Fruit fly (Drosophila melanogaster) whole organism, embryonic: Measurements from ENCODE around the gene smo.

ENCODE experiments used
- Adf1 ChIP-seq: fragments of 200-800 bp; sonication (Bioruptor generic); IDR thresholded peaks from 2 replicates; pipeline ENCODE4 v1.3.6; 2022; ENCODE audit warnings: missing biosample characterization, missing genetic modification characterization
- Antp ChIP-seq: fragments of 200-800 bp; sonication (Bioruptor generic); optimal IDR thresholded peaks from 3 replicates; lab custom pipeline; 2016; ENCODE audit warnings: missing biosample characterization, missing genetic modification characterization
- Bgb ChIP-seq: fragments of 200-800 bp; sonication (Bioruptor generic); IDR thresholded peaks from 2 replicates; pipeline ENCODE4 v1.3.6; 2022; ENCODE audit warnings: missing biosample characterization, missing genetic modification characterization; ENCODE audit not compliant: partially characterized antibody
- C15 ChIP-seq: fragments of 200-800 bp; sonication (Bioruptor generic); IDR thresholded peaks from 3 replicates; pipeline ENCODE4 v1.3.6; 2022; ENCODE audit warnings: missing biosample characterization, missing genetic modification characterization
- CG10274 ChIP-seq: fragments of 200-800 bp; sonication (Bioruptor generic); optimal IDR thresholded peaks from 3 replicates; lab custom pipeline; 2017; ENCODE audit warnings: missing biosample characterization, mild to moderate bottlenecking, missing genetic modification characterization
- CG10979 ChIP-seq: fragments of 200-800 bp; sonication (Bioruptor generic); optimal IDR thresholded peaks from 2 replicates; lab custom pipeline; 2018; ENCODE audit warnings: missing biosample characterization, mild to moderate bottlenecking, missing genetic modification characterization, moderate library complexity
- CG11085 ChIP-seq: fragments of 200-800 bp; sonication (Bioruptor generic); IDR thresholded peaks from 2 replicates; pipeline ENCODE4 v1.3.6; 2022; ENCODE audit warnings: missing biosample characterization, missing genetic modification characterization
- CG11093 ChIP-seq: fragments of 200-800 bp; sonication (Bioruptor generic); IDR thresholded peaks from 3 replicates; pipeline ENCODE4 v1.3.6; 2022; ENCODE audit warnings: missing biosample characterization, missing genetic modification characterization
- CG11398 ChIP-seq: fragments of 200-800 bp; sonication (Bioruptor generic); optimal IDR thresholded peaks from 2 replicates; lab custom pipeline; 2016; ENCODE audit warnings: missing biosample characterization, missing genetic modification characterization
- CG12071 ChIP-seq: fragments of 200-800 bp; sonication (Bioruptor generic); optimal IDR thresholded peaks from 3 replicates; lab custom pipeline; 2018; ENCODE audit warnings: missing biosample characterization, mild to moderate bottlenecking, missing genetic modification characterization
- CG14710 ChIP-seq: fragments of 200-800 bp; sonication (Bioruptor generic); optimal IDR thresholded peaks from 3 replicates; lab custom pipeline; 2019; ENCODE audit warnings: missing biosample characterization, mild to moderate bottlenecking, missing genetic modification characterization, moderate library complexity
- CG14860 ChIP-seq: fragments of 200-800 bp; sonication (Bioruptor generic); IDR thresholded peaks from 3 replicates; pipeline ENCODE4 v1.3.6; 2022; ENCODE audit warnings: missing biosample characterization, missing genetic modification characterization; ENCODE audit not compliant: partially characterized antibody
- CG17361 ChIP-seq: fragments of 200-800 bp; sonication (Bioruptor generic); IDR thresholded peaks from 3 replicates; pipeline ENCODE4 v1.3.6; 2022; ENCODE audit warnings: missing biosample characterization, missing genetic modification characterization
- CG17912 ChIP-seq: fragments of 200-800 bp; sonication (Bioruptor generic); optimal IDR thresholded peaks from 2 replicates; lab custom pipeline; 2018; ENCODE audit warnings: missing biosample characterization, mild to moderate bottlenecking, missing genetic modification characterization
- CG2678 ChIP-seq: fragments of 200-800 bp; sonication (Bioruptor generic); optimal IDR thresholded peaks from 3 replicates; lab custom pipeline; 2019; ENCODE audit warnings: missing biosample characterization, mild to moderate bottlenecking, missing genetic modification characterization, moderate library complexity
- CG4360 ChIP-seq: fragments of 200-800 bp; sonication (Bioruptor generic); IDR thresholded peaks from 2 replicates; pipeline ENCODE4 v1.3.6; 2022; ENCODE audit warnings: missing biosample characterization, missing genetic modification characterization
- CG4854 ChIP-seq: fragments of 200-800 bp; sonication (Bioruptor generic); optimal IDR thresholded peaks from 2 replicates; lab custom pipeline; 2016; ENCODE audit warnings: missing biosample characterization, missing genetic modification characterization, inconsistent platforms
- CG7357 ChIP-seq: fragments of 200-800 bp; sonication (Bioruptor generic); IDR thresholded peaks from 3 replicates; pipeline ENCODE4 v1.3.6; 2022; ENCODE audit warnings: missing biosample characterization, missing genetic modification characterization
- CG7372 ChIP-seq: fragments of 200-800 bp; sonication (Bioruptor generic); IDR thresholded peaks from 2 replicates; pipeline ENCODE4 v1.3.6; 2022; ENCODE audit warnings: missing biosample characterization, missing genetic modification characterization
- CG9817 ChIP-seq: fragments of 200-800 bp; sonication (Bioruptor generic); optimal IDR thresholded peaks from 2 replicates; lab custom pipeline; 2018; ENCODE audit warnings: missing biosample characterization, mild to moderate bottlenecking, missing genetic modification characterization, moderate library complexity
- Camta ChIP-seq: fragments of 200-800 bp; sonication (Bioruptor generic); optimal IDR thresholded peaks from 2 replicates; lab custom pipeline; 2016; ENCODE audit warnings: missing biosample characterization, missing genetic modification characterization
- Dbx ChIP-seq: fragments of 200-800 bp; sonication (Bioruptor generic); IDR thresholded peaks from 3 replicates; pipeline ENCODE4 v1.3.6; 2022; ENCODE audit warnings: missing biosample characterization, missing genetic modification characterization
- Dll ChIP-seq: fragments of 200-800 bp; sonication (Bioruptor generic); IDR thresholded peaks from 4 replicates; pipeline ENCODE4 v1.3.6; 2022; ENCODE audit warnings: missing biosample characterization, missing genetic modification characterization; ENCODE audit not compliant: partially characterized antibody
- Doc2 ChIP-seq: fragments of 200-800 bp; sonication (Bioruptor generic); IDR thresholded peaks from 2 replicates; pipeline ENCODE4 v1.3.6; 2022; ENCODE audit warnings: missing biosample characterization, missing genetic modification characterization
- Ets97D ChIP-seq: fragments of 200-800 bp; sonication (Bioruptor generic); optimal IDR thresholded peaks from 3 replicates; lab custom pipeline; 2016; ENCODE audit warnings: missing biosample characterization, missing genetic modification characterization
- H15 ChIP-seq: fragments of 200-800 bp; sonication (Bioruptor generic); IDR thresholded peaks from 3 replicates; pipeline ENCODE4 v1.3.6; 2022; ENCODE audit warnings: missing biosample characterization, missing genetic modification characterization
- HmgD ChIP-seq: fragments of 200-800 bp; sonication (Bioruptor generic); optimal IDR thresholded peaks from 3 replicates; lab custom pipeline; 2016; ENCODE audit warnings: missing biosample characterization, missing genetic modification characterization
- HmgZ ChIP-seq: fragments of 200-800 bp; sonication (Bioruptor generic); optimal IDR thresholded peaks from 2 replicates; lab custom pipeline; 2018; ENCODE audit warnings: missing biosample characterization, mild to moderate bottlenecking, missing genetic modification characterization
- Hsf ChIP-seq: fragments of 200-800 bp; sonication (Bioruptor generic); optimal IDR thresholded peaks from 3 replicates; lab custom pipeline; 2016; ENCODE audit warnings: missing biosample characterization, missing genetic modification characterization
- Mrtf ChIP-seq: fragments of 200-800 bp; sonication (Bioruptor generic); IDR thresholded peaks from 3 replicates; pipeline ENCODE4 v1.3.6; 2022; ENCODE audit warnings: missing biosample characterization, missing genetic modification characterization
- Myb ChIP-seq: fragments of 200-800 bp; sonication (Bioruptor generic); optimal IDR thresholded peaks from 2 replicates; lab custom pipeline; 2016; ENCODE audit warnings: missing biosample characterization, missing genetic modification characterization
- NC2β ChIP-seq: fragments of 200-800 bp; sonication (Bioruptor generic); optimal IDR thresholded peaks from 2 replicates; lab custom pipeline; 2016; ENCODE audit warnings: missing biosample characterization, missing genetic modification characterization
- NFAT ChIP-seq: fragments of 200-800 bp; sonication (Bioruptor generic); IDR thresholded peaks from 2 replicates; pipeline ENCODE4 v1.3.6; 2022; ENCODE audit warnings: missing biosample characterization, missing genetic modification characterization
- Nf-YB ChIP-seq: fragments of 200-800 bp; sonication (Bioruptor generic); optimal IDR thresholded peaks from 3 replicates; lab custom pipeline; 2019; ENCODE audit warnings: missing biosample characterization, mild to moderate bottlenecking, missing genetic modification characterization, moderate library complexity
- Sin3A ChIP-seq: fragments of >200 bp; optimal IDR thresholded peaks from 2 replicates; lab custom pipeline; 2018
- Sry-β ChIP-seq: fragments of 200-800 bp; sonication (Bioruptor generic); optimal IDR thresholded peaks from 2 replicates; lab custom pipeline; 2018; ENCODE audit warnings: missing biosample characterization, mild to moderate bottlenecking, missing genetic modification characterization, moderate library complexity
- Sry-δ ChIP-seq: fragments of 200-800 bp; sonication (Bioruptor generic); optimal IDR thresholded peaks from 2 replicates; lab custom pipeline; 2016; ENCODE audit warnings: missing biosample characterization, missing genetic modification characterization
- bab2 ChIP-seq: fragments of 200-800 bp; sonication (Bioruptor generic); optimal IDR thresholded peaks from 2 replicates; lab custom pipeline; 2016; ENCODE audit warnings: missing biosample characterization, missing genetic modification characterization
- cad ChIP-seq: fragments of >200 bp; optimal IDR thresholded peaks from 2 replicates; lab custom pipeline; 2017; ENCODE audit warnings: missing biosample characterization, missing genetic modification characterization
- dpn ChIP-seq, 2 experiments: fragments of 200-800 bp; sonication (Bioruptor generic); optimal IDR thresholded peaks; 3 replicates each; lab custom pipeline; 2016; ENCODE audit warnings: missing biosample characterization in 2 of 2, missing genetic modification characterization in 2 of 2
- fd64A ChIP-seq: fragments of 200-800 bp; sonication (Bioruptor generic); optimal IDR thresholded peaks from 3 replicates; lab custom pipeline; 2018; ENCODE audit warnings: missing biosample characterization, mild to moderate bottlenecking, missing genetic modification characterization
- jumu ChIP-seq: fragments of 200-800 bp; sonication (Bioruptor generic); optimal IDR thresholded peaks from 3 replicates; lab custom pipeline; 2016; ENCODE audit warnings: missing biosample characterization, missing genetic modification characterization
- lbe ChIP-seq: fragments of 200-800 bp; sonication (Bioruptor generic); optimal IDR thresholded peaks from 2 replicates; lab custom pipeline; 2016; ENCODE audit warnings: missing biosample characterization, mild to moderate bottlenecking, missing genetic modification characterization
- pum ChIP-seq: fragments of 200-800 bp; sonication (Bioruptor generic); optimal IDR thresholded peaks from 2 replicates; lab custom pipeline; 2016; ENCODE audit warnings: missing biosample characterization, missing genetic modification characterization
- repo ChIP-seq: fragments of 200-800 bp; sonication (Bioruptor generic); optimal IDR thresholded peaks from 2 replicates; lab custom pipeline; 2016; ENCODE audit warnings: missing biosample characterization, missing genetic modification characterization
- sc ChIP-seq, 3 experiments: fragments of >200 bp in 2 of 3; fragments of 200-800 bp in 1 of 3; sonication (Bioruptor generic) in 1 of 3; optimal IDR thresholded peaks; 2 replicates in 2 of 3; 3 replicates in 1 of 3; lab custom pipeline; 2017; ENCODE audit warnings: mild to moderate bottlenecking in 1 of 3, missing biosample characterization in 1 of 3, missing genetic modification characterization in 1 of 3, missing genetic modification reagents in 1 of 3
- schlank ChIP-seq: fragments of 200-800 bp; sonication (Bioruptor generic); optimal IDR thresholded peaks from 2 replicates; lab custom pipeline; 2018; ENCODE audit warnings: missing biosample characterization, mild to moderate bottlenecking, missing genetic modification characterization
- sens-2 ChIP-seq: fragments of 200-800 bp; sonication (Bioruptor generic); IDR thresholded peaks from 2 replicates; pipeline ENCODE4 v1.3.6; 2022; ENCODE audit warnings: missing biosample characterization, missing genetic modification characterization
- stc ChIP-seq: fragments of 200-800 bp; sonication (Bioruptor generic); IDR thresholded peaks from 2 replicates; pipeline ENCODE4 v1.3.6; 2022; ENCODE audit warnings: missing biosample characterization, missing genetic modification characterization
- tna ChIP-seq: fragments of 200-800 bp; sonication (Bioruptor generic); IDR thresholded peaks from 2 replicates; pipeline ENCODE4 v1.3.6; 2022; ENCODE audit warnings: missing biosample characterization, missing genetic modification characterization; ENCODE audit not compliant: partially characterized antibody
- ttk ChIP-seq: fragments of 200-800 bp; sonication (Bioruptor generic); IDR thresholded peaks from 2 replicates; pipeline ENCODE4 v2.1.2; 2022; ENCODE audit warnings: missing biosample characterization, missing genetic modification characterization
- usp ChIP-seq: fragments of >200 bp; optimal IDR thresholded peaks from 2 replicates; lab custom pipeline; 2017; ENCODE audit warnings: missing biosample characterization, missing genetic modification characterization
- yki ChIP-seq: fragments of >200 bp; optimal IDR thresholded peaks from 3 replicates; lab custom pipeline; 2018

smo gene

DNA sequence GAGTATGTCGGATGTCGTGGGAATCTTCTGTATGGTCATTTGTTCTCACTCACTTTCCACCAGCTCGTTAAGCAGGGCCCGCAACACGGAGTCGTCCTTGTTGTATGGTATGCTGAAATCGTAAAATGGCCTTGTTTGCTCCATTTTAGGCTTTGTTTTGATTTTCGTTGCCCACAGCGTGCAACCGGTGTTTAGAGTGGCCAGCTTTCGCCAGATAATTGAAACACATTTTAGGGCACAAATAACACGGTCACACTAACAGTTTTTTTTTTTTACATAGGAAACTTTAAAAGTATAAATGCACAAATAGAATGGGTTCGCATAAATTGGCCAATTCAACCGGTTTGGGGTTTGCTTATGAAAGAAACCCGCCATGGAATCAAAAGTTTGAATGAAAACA is 25.2 kb upstream of the smo start, which contains the start of gene Rpp30 (continued):
- TF ChIP-seq Nf-YB (GFP tag; lab: Kevin White, UChicago) (no peak), sc (optimal IDR thresholded peaks at IDR 0.05; lab: Kevin White, UChicago) (no peak), sc (GFP tag; optimal IDR thresholded peaks at IDR 0.05; lab: Kevin White, UChicago) (no peak), Dbx (GFP tag; lab: Robert Waterston, UW) (no peak), Sry-β (no peak), bab2 (GFP tag; lab: Kevin White, UChicago) (no peak), dpn (GFP tag; optimal IDR thresholded peaks at IDR 0.05; lab: Kevin White, UChicago) (no peak), CG11085 (GFP tag; lab: Robert Waterston, UW) (no peak), Adf1 (GFP tag; lab: Robert Waterston, UW) (no peak), Myb (GFP tag; lab: Kevin White, UChicago) (peak; percentile 69), CG4854 (GFP tag; lab: Kevin White, UChicago) (no peak), Sin3A (peak; percentile 43), yki (lab: Kevin White, UChicago) (no peak), lbe (GFP tag; lab: Kevin White, UChicago) (no peak), CG11093 (no peak), CG14860 (no peak), CG9817 (tag; lab: Kevin White, UChicago) (no peak), C15 (GFP tag; lab: Robert Waterston, UW) (no peak), CG7357 (GFP tag; lab: Robert Waterston, UW) (no peak), Dll (GFP tag; lab: Robert Waterston, UW) (peak; percentile 49; the same call in 2 of the 4 replicates), schlank (tag; lab: Kevin White, UChicago) (no peak), CG7372 (GFP tag; lab: Robert Waterston, UW) (no peak), repo (GFP tag; lab: Kevin White, UChicago) (no peak), CG10979 (tag; lab: Kevin White, UChicago) (no peak), jumu (no peak), Antp (GFP tag; lab: Kevin White, UChicago) (no peak), NFAT (GFP tag; lab: Robert Waterston, UW) (no peak), CG12071 (GFP tag; lab: Kevin White, UChicago) (no peak), Hsf (no peak), HmgZ (peak; percentile 49), cad (GFP tag; lab: Kevin White, UChicago) (no peak), CG17912 (no peak), CG14710 (tag; lab: Kevin White, UChicago) (peak; percentile 28), CG10274 (no peak), Camta (GFP tag; lab: Kevin White, UChicago) (no peak), Ets97D (GFP tag; lab: Kevin White, UChicago) (peak; percentile 67), tna (GFP tag; lab: Robert Waterston, UW) (no peak), CG17361 (GFP tag; lab: Robert Waterston, UW) (no peak), ttk (GFP tag; lab: Robert Waterston, UW) (no peak), stc (GFP tag; lab: Robert Waterston, UW) (no peak), CG11398 (no peak), H15 (no peak), usp (no peak), NC2β (GFP tag; lab: Kevin White, UChicago) (no peak), CG4360 (no peak), CG2678 (no peak), Sry-δ (GFP tag; lab: Kevin White, UChicago) (peak; percentile 32), pum (GFP tag; lab: Kevin White, UChicago) (no peak), Bgb (GFP tag; lab: Robert Waterston, UW) (peak; percentile 34; the same call in 1 of the 2 replicates), fd64A (no peak), HmgD (GFP tag; lab: Kevin White, UChicago) (peak; percentile 14), Doc2 (GFP tag; lab: Robert Waterston, UW) (no peak), Mrtf (no peak), sens-2 (GFP tag; lab: Robert Waterston, UW) (no peak)
